Fruit fly (Drosophila melanogaster) whole organism, wandering third instar larva: ENCODE data around the gene HemK2.

Experiments
- Abd-B ChIP-seq: fragments of >200 bp; optimal IDR thresholded peaks from 2 replicates; lab custom pipeline; 2017; ENCODE audit warnings: missing biosample characterization, missing genetic modification characterization
- CG32264 ChIP-seq: fragments of 200-800 bp; sonication (Bioruptor generic); optimal IDR thresholded peaks from 2 replicates; lab custom pipeline; 2016; ENCODE audit warnings: missing biosample characterization, missing genetic modification characterization
- CG9705 ChIP-seq: fragments of 200-800 bp; sonication (Bioruptor generic); optimal IDR thresholded peaks from 2 replicates; lab custom pipeline; 2018; ENCODE audit warnings: missing biosample characterization, mild to moderate bottlenecking, missing genetic modification characterization
- CrebA ChIP-seq: fragments of 200-800 bp; sonication (Bioruptor generic); optimal IDR thresholded peaks from 2 replicates; lab custom pipeline; 2016; ENCODE audit warnings: missing biosample characterization, mild to moderate bottlenecking, missing genetic modification characterization, borderline replicate concordance
- Dfd ChIP-seq: fragments of >200 bp; optimal IDR thresholded peaks from 2 replicates; lab custom pipeline; 2017; ENCODE audit warnings: missing biosample characterization, missing genetic modification characterization
- Dif ChIP-seq: fragments of 200-275, 200-300 bp; sonication (Bioruptor generic); optimal IDR thresholded peaks from 2 replicates; lab custom pipeline; 2018; ENCODE audit warnings: missing biosample characterization, missing genetic modification characterization; ENCODE audit not compliant: partially characterized antibody
- GATAd ChIP-seq: sonication (Bioruptor generic); optimal IDR thresholded peaks from 2 replicates; lab custom pipeline; 2016; ENCODE audit warnings: missing biosample characterization, missing genetic modification characterization
- Hnf4 ChIP-seq: fragments of 200-800 bp; sonication (Bioruptor generic); optimal IDR thresholded peaks from 2 replicates; lab custom pipeline; 2016; ENCODE audit warnings: missing biosample characterization, mild to moderate bottlenecking, missing genetic modification characterization
- Hr78 ChIP-seq: fragments of >200 bp; optimal IDR thresholded peaks from 2 replicates; lab custom pipeline; 2017; ENCODE audit warnings: missing biosample characterization, missing genetic modification characterization
- Myc ChIP-seq: fragments of >200 bp; optimal IDR thresholded peaks from 2 replicates; lab custom pipeline; 2017
- N ChIP-seq: fragments of >200 bp; optimal IDR thresholded peaks from 2 replicates; lab custom pipeline; 2018; ENCODE audit warnings: missing biosample characterization, missing external identifiers, missing genetic modification characterization
- OdsH ChIP-seq: fragments of 200-800 bp; sonication (Bioruptor generic); optimal IDR thresholded peaks from 2 replicates; lab custom pipeline; 2016; ENCODE audit warnings: missing biosample characterization, mild to moderate bottlenecking, missing genetic modification characterization
- Rel ChIP-seq, 2 experiments: fragments of 200-800 bp; sonication (Bioruptor generic) in 1 of 2; optimal IDR thresholded peaks; 2 replicates in 1 of 2; 3 replicates in 1 of 2; lab custom pipeline; 2016 to 2019; ENCODE audit warnings: mild to moderate bottlenecking in 2 of 2, missing biosample characterization in 2 of 2, missing genetic modification characterization in 2 of 2, moderate library complexity in 1 of 2
- Sp1 ChIP-seq: fragments of 200-800 bp; sonication (Bioruptor generic); optimal IDR thresholded peaks from 3 replicates; lab custom pipeline; 2019; ENCODE audit warnings: missing biosample characterization, mild to moderate bottlenecking, missing genetic modification characterization, moderate library complexity
- Vsx2 ChIP-seq: fragments of 200-300, 225-300 bp; sonication (Bioruptor generic); optimal IDR thresholded peaks from 2 replicates; lab custom pipeline; 2018; ENCODE audit warnings: missing biosample characterization, missing genetic modification characterization; ENCODE audit not compliant: partially characterized antibody
- br ChIP-seq: fragments of 200-800 bp; sonication (Bioruptor generic); optimal IDR thresholded peaks from 2 replicates; lab custom pipeline; 2016; ENCODE audit warnings: missing biosample characterization, missing genetic modification characterization
- brk ChIP-seq: fragments of 200-800 bp; sonication (Bioruptor generic); optimal IDR thresholded peaks from 2 replicates; lab custom pipeline; 2016; ENCODE audit warnings: missing biosample characterization, mild to moderate bottlenecking, missing genetic modification characterization
- dmrt93B ChIP-seq: fragments of 200-800 bp; sonication (Bioruptor generic); optimal IDR thresholded peaks from 2 replicates; lab custom pipeline; 2018; ENCODE audit warnings: missing biosample characterization, mild to moderate bottlenecking, missing genetic modification characterization
- dsf ChIP-seq: sonication (Bioruptor generic); optimal IDR thresholded peaks from 2 replicates; lab custom pipeline; 2016; ENCODE audit warnings: missing biosample characterization, missing genetic modification characterization, borderline replicate concordance
- ey ChIP-seq: fragments of 200-800 bp; sonication (Bioruptor generic); optimal IDR thresholded peaks from 2 replicates; lab custom pipeline; 2016; ENCODE audit warnings: missing biosample characterization, missing genetic modification characterization
- foxo ChIP-seq, 2 experiments: fragments of 200-800 bp; sonication (Bioruptor generic); optimal IDR thresholded peaks; 2 replicates in 1 of 2; 3 replicates in 1 of 2; lab custom pipeline; 2016 to 2017; ENCODE audit warnings: missing biosample characterization in 2 of 2, missing genetic modification characterization in 2 of 2
- fru ChIP-seq: fragments of 200-800 bp; sonication (Bioruptor generic); optimal IDR thresholded peaks from 3 replicates; lab custom pipeline; 2016; ENCODE audit warnings: missing biosample characterization, mild to moderate bottlenecking, missing genetic modification characterization
- h ChIP-seq: fragments of 200-800 bp; sonication (Bioruptor generic); optimal IDR thresholded peaks from 3 replicates; lab custom pipeline; 2016; ENCODE audit warnings: missing biosample characterization, mild to moderate bottlenecking, missing genetic modification characterization
- jim ChIP-seq: fragments of 175-275, 200-325 bp; sonication (Bioruptor generic); optimal IDR thresholded peaks from 2 replicates; lab custom pipeline; 2016; ENCODE audit warnings: missing biosample characterization, mild to moderate bottlenecking, missing genetic modification characterization
- pan ChIP-seq: fragments of >200 bp; optimal IDR thresholded peaks from 2 replicates; lab custom pipeline; 2017
- sage ChIP-seq: fragments of 200-800 bp; sonication (Bioruptor generic); optimal IDR thresholded peaks from 2 replicates; lab custom pipeline; 2016; ENCODE audit warnings: missing biosample characterization, mild to moderate bottlenecking, missing genetic modification characterization
- sv ChIP-seq: fragments of 200-800 bp; sonication (Bioruptor generic); optimal IDR thresholded peaks from 3 replicates; lab custom pipeline; 2016; ENCODE audit warnings: missing biosample characterization, missing genetic modification characterization
- tai ChIP-seq: sonication (Bioruptor generic); optimal IDR thresholded peaks from 2 replicates; lab custom pipeline; 2016; ENCODE audit warnings: missing biosample characterization, missing genetic modification characterization
- woc ChIP-seq: sonication (Bioruptor generic); optimal IDR thresholded peaks from 2 replicates; lab custom pipeline; 2016; ENCODE audit warnings: missing biosample characterization, mild to moderate bottlenecking, missing genetic modification characterization

HemK2 gene

DNA sequence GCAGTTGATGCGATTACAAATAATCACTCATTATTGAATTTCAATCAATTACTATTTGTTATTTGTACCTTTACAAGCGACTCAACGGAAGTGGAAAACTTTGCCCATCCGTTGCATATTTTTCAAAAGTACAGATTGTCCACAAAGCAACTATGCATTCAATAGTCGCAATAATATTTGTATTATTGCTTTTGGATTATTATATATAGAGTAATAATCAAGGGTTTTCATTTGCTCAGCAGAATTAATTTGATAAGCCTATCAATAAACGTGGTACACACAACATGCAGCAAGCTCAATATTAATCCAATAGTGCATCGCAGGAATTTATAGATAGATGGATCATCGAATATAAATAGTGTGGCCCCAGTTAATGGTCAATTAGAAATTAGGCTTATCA, 30.9 kb downstream of the HemK2 start:
- TF ChIP-seq br = no peak
- TF ChIP-seq Hnf4 (GFP tag; lab: Kevin White, UChicago) = no peak
- no peak for TF ChIP-seq ey (GFP tag; lab: Kevin White, UChicago)
- no peak for TF ChIP-seq jim (GFP tag; lab: Kevin White, UChicago)
- no peak for TF ChIP-seq Rel (GFP tag; optimal IDR thresholded peaks at IDR 0.05; lab: Kevin White, UChicago)
- TF ChIP-seq Rel (tag; optimal IDR thresholded peaks at IDR 0.05; lab: Kevin White, UChicago) = no peak
- no peak for TF ChIP-seq brk (GFP tag; lab: Kevin White, UChicago)
- TF ChIP-seq pan (lab: Kevin White, UChicago) = no peak
- TF ChIP-seq sv (GFP tag; lab: Kevin White, UChicago) = no peak
- TF ChIP-seq Dfd (GFP tag; lab: Kevin White, UChicago) = no peak
- no peak for TF ChIP-seq Hr78 (GFP tag; lab: Kevin White, UChicago)
- TF ChIP-seq Myc = no peak
- no peak for TF ChIP-seq CG32264 (GFP tag; lab: Kevin White, UChicago)
- TF ChIP-seq tai (GFP tag; lab: Kevin White, UChicago) = no peak
- TF ChIP-seq Vsx2 (GFP tag; lab: Kevin White, UChicago) = no peak
- no peak for TF ChIP-seq fru (GFP tag; lab: Kevin White, UChicago)
- TF ChIP-seq Abd-B = no peak
- TF ChIP-seq CG9705 = no peak
- TF ChIP-seq dmrt93B (GFP tag; lab: Kevin White, UChicago) = no peak
- TF ChIP-seq dsf (GFP tag; lab: Kevin White, UChicago) = no peak
- no peak for TF ChIP-seq sage

DNA sequence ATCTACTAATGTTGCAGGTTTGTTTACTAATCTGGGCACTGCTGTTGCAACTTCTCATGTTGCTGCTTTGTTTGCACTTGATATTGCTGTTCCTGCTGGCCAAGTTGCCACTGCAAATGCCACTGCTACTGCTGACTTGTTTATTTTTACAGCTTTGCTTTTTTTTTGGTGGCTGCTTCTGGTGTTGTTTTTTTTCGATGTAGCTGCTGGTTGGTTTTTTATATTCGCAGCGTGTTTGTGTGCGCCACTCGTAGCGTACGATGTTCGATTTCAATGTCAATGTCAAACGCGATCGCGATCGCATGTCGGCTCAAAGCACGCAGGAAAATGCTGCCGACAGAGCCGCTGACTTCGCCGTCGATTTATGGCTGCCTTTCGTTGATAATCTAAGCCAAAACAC, 31.7 kb downstream of the HemK2 start:
- no peak for TF ChIP-seq OdsH (GFP tag; lab: Kevin White, UChicago)

DNA sequence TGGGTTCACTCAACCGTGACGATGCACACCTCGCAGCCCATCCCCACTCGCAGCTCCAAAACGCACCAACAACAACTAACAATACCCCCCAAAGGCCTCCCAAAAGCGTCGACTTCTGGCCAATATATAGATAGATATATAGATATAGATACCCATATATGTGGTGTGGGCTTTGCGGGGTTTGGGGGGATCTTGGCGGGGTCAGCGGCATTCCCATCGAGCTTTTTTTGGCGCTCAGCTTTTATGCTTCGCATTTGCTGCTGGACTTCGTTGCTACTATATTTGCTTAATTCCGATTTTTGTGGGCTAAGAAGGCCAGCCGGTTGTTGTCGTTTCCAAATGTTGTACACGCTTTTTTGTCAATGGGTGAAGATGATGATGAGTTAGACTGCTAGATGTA, 32.1 kb downstream of the HemK2 start:
- no peak for TF ChIP-seq pan (lab: Kevin White, UChicago)
- TF ChIP-seq Sp1 (GFP tag; lab: Kevin White, UChicago) = no peak
- no peak for TF ChIP-seq Rel (GFP tag; optimal IDR thresholded peaks at IDR 0.05; lab: Kevin White, UChicago)
- no peak for TF ChIP-seq Rel (tag; optimal IDR thresholded peaks at IDR 0.05; lab: Kevin White, UChicago)
- TF ChIP-seq CG9705 = no peak
- no peak for TF ChIP-seq foxo (GFP tag; optimal IDR thresholded peaks at IDR 0.05; lab: Kevin White, UChicago)

DNA sequence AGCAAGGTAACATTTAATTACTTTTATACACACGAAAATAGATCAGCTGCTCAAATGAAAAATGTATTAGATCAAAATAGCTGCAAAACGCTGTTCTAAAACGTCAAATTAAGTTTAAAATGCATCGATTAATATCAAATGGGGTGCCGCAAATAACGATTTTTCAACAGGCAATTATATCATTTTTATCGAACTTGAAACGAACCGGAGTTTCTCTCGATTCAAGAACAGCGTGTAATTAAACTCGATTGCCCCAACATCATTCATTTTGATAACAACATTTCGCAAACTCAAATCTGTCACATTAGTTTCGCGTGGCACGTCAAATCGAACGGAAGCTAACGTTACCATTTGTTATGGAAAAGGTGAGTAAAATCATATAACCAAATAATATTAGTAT, 34.1 kb downstream of the HemK2 start, which contains the start of gene CG31689:
CG31689 (plus strand) TSS at position 301 of the 400 bp plus-strand sequence.
- TF ChIP-seq Dfd (GFP tag; lab: Kevin White, UChicago) (no peak), woc (GFP tag; lab: Kevin White, UChicago) (no peak), Dif (no peak), CG32264 (GFP tag; lab: Kevin White, UChicago) (no peak)

DNA sequence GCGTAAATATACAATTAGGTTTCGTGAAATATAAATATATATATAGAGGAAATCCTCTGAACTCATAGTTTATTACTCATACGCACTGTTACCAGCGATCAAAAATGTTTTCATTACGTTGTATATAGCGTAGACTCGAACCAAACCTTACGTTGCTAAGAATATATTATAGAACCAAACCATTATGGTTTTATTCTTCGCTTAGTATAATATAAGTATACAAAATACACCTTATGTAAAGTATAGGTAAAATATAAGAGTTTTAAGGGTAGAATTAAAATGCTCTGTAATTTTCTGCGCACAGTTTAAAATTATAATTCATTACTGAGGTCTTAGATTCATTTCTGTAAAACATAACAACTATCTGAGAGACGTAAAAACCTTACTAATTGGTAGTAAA, 35.0 kb downstream of the HemK2 start:
- TF ChIP-seq Myc (peak; percentile 54), tai (GFP tag; lab: Kevin White, UChicago) (no peak), fru (GFP tag; lab: Kevin White, UChicago) (no peak), CrebA (no peak)
- TF ChIP-seq, all 38 proteins: peak for 1

DNA sequence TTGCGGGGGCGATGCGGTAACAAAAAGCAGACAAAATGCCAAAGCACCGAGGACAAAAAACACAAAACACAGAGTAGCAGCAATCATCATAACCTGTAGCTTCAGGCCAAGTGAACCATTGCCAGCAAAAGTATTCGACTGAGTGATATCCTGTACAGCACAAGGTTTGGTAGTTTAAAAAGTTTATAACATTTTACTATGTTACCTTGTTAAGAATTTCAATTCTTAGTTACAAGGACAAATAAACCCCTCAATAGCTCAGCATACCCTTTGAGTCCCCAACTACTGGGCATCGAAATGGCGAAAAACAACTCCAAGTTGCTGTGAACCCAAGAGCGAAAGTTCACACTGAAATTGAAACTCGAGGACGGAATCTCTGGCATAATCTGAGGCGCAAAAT, 36.4 kb downstream of the HemK2 start:
- TF ChIP-seq CG9705 = no peak
- no peak for TF ChIP-seq Myc
- no peak for TF ChIP-seq Rel (GFP tag; optimal IDR thresholded peaks at IDR 0.05; lab: Kevin White, UChicago)
- no peak for TF ChIP-seq Rel (tag; optimal IDR thresholded peaks at IDR 0.05; lab: Kevin White, UChicago)
- TF ChIP-seq tai (GFP tag; lab: Kevin White, UChicago) = no peak
- TF ChIP-seq sv (GFP tag; lab: Kevin White, UChicago) = no peak
- no peak for TF ChIP-seq GATAd (GFP tag; lab: Kevin White, UChicago)
- no peak for TF ChIP-seq woc (GFP tag; lab: Kevin White, UChicago)
- TF ChIP-seq Abd-B = no peak
- TF ChIP-seq N (GFP tag; lab: Kevin White, UChicago) = no peak
- no peak for TF ChIP-seq Dfd (GFP tag; lab: Kevin White, UChicago)
- no peak for TF ChIP-seq sage
- TF ChIP-seq Hr78 (GFP tag; lab: Kevin White, UChicago) = no peak
- no peak for TF ChIP-seq CrebA
- no peak for TF ChIP-seq h (GFP tag; lab: Kevin White, UChicago)
